Fruit fly (Drosophila melanogaster) whole organism, adult: ENCODE data around the gene CG44002.

Source experiments
- CG11617 ChIP-seq: fragments of 200-800 bp; sonication (Bioruptor generic); optimal IDR thresholded peaks from 2 replicates; lab custom pipeline; 2017; ENCODE audit warnings: mild to moderate bottlenecking, missing biosample characterization, missing genetic modification reagents, missing genetic modification characterization
- CG12768 ChIP-seq: fragments of 200-800 bp; sonication (Bioruptor generic); optimal IDR thresholded peaks from 2 replicates; lab custom pipeline; 2017; ENCODE audit warnings: missing biosample characterization, missing genetic modification characterization, mild to moderate bottlenecking, moderate library complexity, missing genetic modification reagents
- CG14711 ChIP-seq: fragments of 200-800 bp; sonication (Bioruptor generic); optimal IDR thresholded peaks from 2 replicates; lab custom pipeline; 2018; ENCODE audit warnings: missing biosample characterization, mild to moderate bottlenecking, missing genetic modification characterization, moderate library complexity
- CG1620 ChIP-seq: fragments of 200-800 bp; sonication (Bioruptor generic); optimal IDR thresholded peaks from 2 replicates; lab custom pipeline; 2016; ENCODE audit warnings: missing biosample characterization, missing genetic modification characterization
- CG33017 ChIP-seq: fragments of 200-800 bp; sonication (Bioruptor generic); optimal IDR thresholded peaks from 2 replicates; lab custom pipeline; 2018; ENCODE audit warnings: missing biosample characterization, mild to moderate bottlenecking, missing genetic modification characterization, moderate library complexity
- CG5204 ChIP-seq: fragments of 200-800 bp; sonication (Bioruptor generic); optimal IDR thresholded peaks from 2 replicates; lab custom pipeline; 2016; ENCODE audit warnings: missing biosample characterization, missing genetic modification characterization
- CG7045 ChIP-seq: fragments of 200-800 bp; sonication (Bioruptor generic); optimal IDR thresholded peaks from 2 replicates; lab custom pipeline; 2017; ENCODE audit warnings: missing biosample characterization, mild to moderate bottlenecking, missing genetic modification characterization
- CG7101 ChIP-seq: fragments of 200-800 bp; sonication (Bioruptor generic); optimal IDR thresholded peaks from 2 replicates; lab custom pipeline; 2018; ENCODE audit warnings: missing biosample characterization, mild to moderate bottlenecking, missing genetic modification characterization, moderate library complexity
- Clk ChIP-seq: fragments of 200-800 bp; sonication (Bioruptor generic); optimal IDR thresholded peaks from 2 replicates; lab custom pipeline; 2017; ENCODE audit warnings: missing biosample characterization, missing genetic modification characterization
- Crg-1 ChIP-seq: fragments of 200-800 bp; sonication (Bioruptor generic); optimal IDR thresholded peaks from 2 replicates; lab custom pipeline; 2016; ENCODE audit warnings: missing biosample characterization, missing genetic modification characterization
- Hr96 ChIP-seq: fragments of 200-800 bp; sonication (Bioruptor generic); optimal IDR thresholded peaks from 2 replicates; lab custom pipeline; 2016; ENCODE audit warnings: missing biosample characterization, missing genetic modification characterization
- Mnt ChIP-seq: fragments of 200-800 bp; sonication (Bioruptor generic); optimal IDR thresholded peaks from 2 replicates; lab custom pipeline; 2016; ENCODE audit warnings: missing biosample characterization, mild to moderate bottlenecking, missing genetic modification characterization
- bab1 ChIP-seq: fragments of 200-800 bp; sonication (Bioruptor generic); optimal IDR thresholded peaks from 3 replicates; lab custom pipeline; 2019; ENCODE audit warnings: missing biosample characterization, mild to moderate bottlenecking, missing genetic modification characterization, moderate library complexity
- cic ChIP-seq: fragments of 200-800 bp; sonication (Bioruptor generic); optimal IDR thresholded peaks from 2 replicates; lab custom pipeline; 2017; ENCODE audit warnings: missing biosample characterization, mild to moderate bottlenecking, missing genetic modification characterization, moderate library complexity
- cnc ChIP-seq, 2 experiments: fragments of >200 bp; optimal IDR thresholded peaks; 2 replicates each; lab custom pipeline; 2017
- kay ChIP-seq: fragments of 200-800 bp; sonication (Bioruptor generic); peaks from one replicate; lab custom pipeline; 2016; ENCODE audit warnings: missing biosample characterization, missing genetic modification characterization, borderline replicate concordance
- ovo ChIP-seq: fragments of 200-800 bp; sonication (Bioruptor generic); optimal IDR thresholded peaks from 2 replicates; lab custom pipeline; 2016; ENCODE audit warnings: missing biosample characterization, missing genetic modification characterization
- pad ChIP-seq: fragments of 200-800 bp; sonication (Bioruptor generic); optimal IDR thresholded peaks from 3 replicates; lab custom pipeline; 2017; ENCODE audit warnings: missing biosample characterization, missing genetic modification characterization, mild to moderate bottlenecking, moderate library complexity, missing genetic modification reagents
- tj ChIP-seq: fragments of 200-800 bp; sonication (Bioruptor generic); optimal IDR thresholded peaks from 3 replicates; lab custom pipeline; 2017; ENCODE audit warnings: missing biosample characterization, mild to moderate bottlenecking, missing genetic modification characterization, moderate library complexity
- toe ChIP-seq: fragments of 200-800 bp; sonication (Bioruptor generic); optimal IDR thresholded peaks from 2 replicates; lab custom pipeline; 2016; ENCODE audit warnings: missing biosample characterization, missing genetic modification characterization

The CG44002 gene

DNA sequence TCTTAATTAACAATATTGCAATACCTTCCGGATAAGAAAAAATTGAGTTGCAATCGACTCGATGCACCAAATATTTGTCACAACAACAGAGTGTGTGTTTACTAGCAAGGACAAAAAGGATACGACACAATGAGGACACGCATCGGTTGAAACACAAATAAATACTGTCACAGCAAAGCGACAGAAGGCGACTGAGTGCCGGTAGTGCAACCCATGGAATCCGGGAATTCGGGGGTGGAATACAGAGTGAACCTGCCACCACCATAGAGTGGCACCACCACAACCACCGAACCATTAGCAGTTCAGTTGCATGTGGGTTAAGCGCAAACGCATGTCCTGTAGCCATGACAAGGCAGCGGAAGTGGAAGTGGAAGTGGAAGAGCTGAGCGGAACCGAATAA, 40.5 kb downstream of the CG44002 start:
- TF ChIP-seq bab1 = no peak
- TF ChIP-seq CG1620 (GFP tag; lab: Kevin White, UChicago) = no peak
- no peak for TF ChIP-seq Mnt
- no peak for TF ChIP-seq CG14711 (tag; lab: Kevin White, UChicago)

DNA sequence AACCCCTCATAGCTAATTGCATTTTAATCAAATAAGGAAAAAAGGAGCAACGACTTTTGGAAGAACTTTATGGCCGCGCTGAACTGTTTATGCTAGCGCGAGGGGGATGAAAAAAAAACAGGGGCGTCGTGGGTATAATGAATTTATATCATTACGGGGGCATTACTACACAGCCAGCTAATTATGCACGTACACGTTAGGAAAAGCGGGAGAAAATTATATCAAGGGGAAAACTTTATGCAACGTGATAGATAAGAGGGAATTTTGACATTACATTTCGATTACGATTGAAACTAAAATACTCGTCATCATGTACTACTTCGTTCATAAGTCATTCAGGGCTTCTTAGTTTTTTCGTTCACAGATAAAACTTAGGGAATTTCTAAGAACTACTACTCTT, 42.6 kb downstream of the CG44002 start, which contains the start of gene CG15403:
CG15403 (plus strand) TSS at position 301 of the 400 bp plus-strand sequence.
- TF ChIP-seq Clk (GFP tag; lab: Kevin White, UChicago) = no peak
- no peak for TF ChIP-seq cic (GFP tag; lab: Kevin White, UChicago)
- TF ChIP-seq CG12768 (GFP tag; lab: Kevin White, UChicago) = no peak
- no peak for TF ChIP-seq CG7101 (tag; lab: Kevin White, UChicago)
- TF ChIP-seq kay (GFP tag; lab: Kevin White, UChicago) = no peak
- TF ChIP-seq cnc (optimal IDR thresholded peaks at IDR 0.05; lab: Kevin White, UChicago) = no peak
- TF ChIP-seq toe = no peak
- TF ChIP-seq CG11617 (GFP tag; lab: Kevin White, UChicago) = no peak
- no peak for TF ChIP-seq CG7045 (GFP tag; lab: Kevin White, UChicago)
- no peak for TF ChIP-seq Crg-1 (GFP tag; lab: Kevin White, UChicago)
- no peak for TF ChIP-seq bab1

DNA sequence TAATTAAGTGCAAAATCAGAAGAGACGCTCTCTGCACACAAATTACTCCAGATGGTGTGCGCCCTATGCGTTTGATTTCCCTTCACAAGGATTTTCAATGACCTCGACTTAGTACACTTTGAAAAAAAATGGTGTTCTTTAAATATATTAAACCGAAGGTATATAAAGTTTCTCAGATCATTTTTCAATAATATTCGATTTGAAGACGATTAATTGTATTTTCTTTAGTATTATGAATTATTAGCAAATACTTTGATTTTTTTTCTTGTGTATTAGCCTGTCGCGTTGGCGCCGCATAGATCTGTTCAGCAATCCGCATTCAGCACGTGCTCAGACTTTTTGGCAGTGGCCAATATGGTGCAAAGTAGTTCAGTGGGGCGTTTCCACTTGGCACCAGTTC, 43.1 kb downstream of the CG44002 start:
- no peak for TF ChIP-seq cnc (optimal IDR thresholded peaks at IDR 0.05; lab: Kevin White, UChicago)
- no peak for TF ChIP-seq ovo
- TF ChIP-seq Mnt = no peak
- TF ChIP-seq CG14711 (tag; lab: Kevin White, UChicago) = no peak
- TF ChIP-seq cic (GFP tag; lab: Kevin White, UChicago) = no peak
- no peak for TF ChIP-seq tj (GFP tag; lab: Kevin White, UChicago)
- TF ChIP-seq kay (GFP tag; lab: Kevin White, UChicago) = no peak
- TF ChIP-seq CG33017 (tag; lab: Kevin White, UChicago) = no peak
- TF ChIP-seq CG12768 (GFP tag; lab: Kevin White, UChicago) = no peak
- no peak for TF ChIP-seq Clk (GFP tag; lab: Kevin White, UChicago)
- TF ChIP-seq CG7101 (tag; lab: Kevin White, UChicago) = no peak
- no peak for TF ChIP-seq Hr96 (GFP tag; lab: Kevin White, UChicago)
- no peak for TF ChIP-seq CG11617 (GFP tag; lab: Kevin White, UChicago)
- no peak for TF ChIP-seq toe
- TF ChIP-seq bab1 = no peak
- TF ChIP-seq CG5204 = no peak

DNA sequence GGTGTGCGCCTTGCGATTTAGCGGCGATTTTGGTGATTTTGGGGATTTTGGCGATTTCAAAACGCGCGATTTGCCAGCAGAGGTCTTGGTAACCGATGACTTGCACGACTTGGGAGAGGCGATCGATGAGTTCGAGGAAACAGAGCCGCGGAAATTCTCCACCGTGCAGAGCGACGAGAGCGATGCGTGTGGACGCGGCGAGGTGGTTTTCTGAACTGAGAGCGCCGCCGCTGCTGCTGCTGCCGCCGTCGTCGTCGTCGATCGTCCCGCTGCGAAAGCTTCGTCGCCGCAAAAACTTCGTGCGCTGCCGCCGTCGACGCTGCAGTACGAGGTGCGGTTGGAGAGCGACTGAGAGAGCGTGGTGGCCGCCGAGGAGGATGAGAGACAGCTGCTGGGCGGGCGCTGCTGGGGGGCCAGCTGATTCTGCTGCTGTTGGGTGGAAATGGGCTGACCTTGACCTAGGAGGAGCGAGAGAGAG, 46.4 kb downstream of the CG44002 start:
- TF ChIP-seq cnc (optimal IDR thresholded peaks at IDR 0.05; lab: Kevin White, UChicago) (peak in 1 of 2 experiments; percentile 18), tj (GFP tag; lab: Kevin White, UChicago) (peak; percentile 21), CG1620 (GFP tag; lab: Kevin White, UChicago) (no peak)

DNA sequence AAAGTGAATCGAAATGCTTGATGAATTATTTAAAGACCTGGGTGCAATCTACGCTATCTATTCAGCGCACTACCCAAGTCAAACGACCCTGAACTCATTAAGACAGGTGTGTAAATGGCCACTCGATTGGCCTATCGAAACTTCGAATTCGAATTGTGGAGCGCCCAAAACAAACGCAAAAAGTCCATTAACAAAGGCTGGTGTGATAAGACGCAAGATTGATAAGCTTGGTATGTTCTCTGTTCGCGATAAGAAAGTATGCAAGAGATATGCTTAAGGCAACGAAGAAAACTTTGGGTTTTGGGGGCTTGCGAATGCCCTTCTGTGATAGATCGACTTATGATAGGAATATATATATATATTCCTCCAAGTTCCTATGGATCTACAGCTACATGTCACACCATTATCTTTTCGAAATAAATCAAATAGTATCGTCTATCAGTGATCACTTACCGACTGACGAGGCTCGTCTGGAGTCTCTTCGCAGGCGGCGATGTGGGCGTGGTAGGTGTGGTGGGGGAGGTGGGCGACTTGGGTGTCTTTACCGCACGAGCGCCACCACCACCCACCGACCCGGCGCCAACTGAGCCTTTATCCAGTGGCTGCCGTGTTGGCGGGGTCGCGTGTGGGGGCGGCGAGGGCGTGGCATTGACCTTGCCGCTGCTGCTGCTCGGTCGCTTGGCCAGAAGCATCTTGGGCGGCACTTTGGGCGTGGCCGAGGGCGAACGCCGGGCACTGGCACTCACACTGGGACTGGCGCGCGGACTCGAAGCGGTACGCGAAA, 47.1 kb downstream of the CG44002 start:
- TF ChIP-seq CG5204 = no peak

DNA sequence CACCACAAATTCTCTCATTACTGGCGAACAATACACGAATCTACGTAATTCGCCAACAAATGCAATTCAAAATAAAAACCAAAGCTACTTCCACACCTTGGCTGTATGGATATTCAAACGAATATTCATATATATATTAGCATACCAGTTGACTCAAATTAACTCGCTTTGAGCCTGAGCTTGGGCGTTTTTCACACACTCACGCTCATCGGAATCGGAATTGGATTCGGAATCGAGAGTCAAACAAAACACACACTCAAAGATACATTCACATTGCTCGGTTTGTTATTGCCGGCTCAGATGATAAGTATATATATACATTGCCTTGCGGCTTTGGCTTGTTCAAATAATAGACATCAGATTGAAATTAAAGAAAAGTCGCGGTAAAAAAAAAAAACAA, 48.7 kb downstream of the CG44002 start:
- TF ChIP-seq kay (GFP tag; lab: Kevin White, UChicago) (no peak), Hr96 (GFP tag; lab: Kevin White, UChicago) (no peak), CG14711 (tag; lab: Kevin White, UChicago) (no peak), CG12768 (GFP tag; lab: Kevin White, UChicago) (no peak)

DNA sequence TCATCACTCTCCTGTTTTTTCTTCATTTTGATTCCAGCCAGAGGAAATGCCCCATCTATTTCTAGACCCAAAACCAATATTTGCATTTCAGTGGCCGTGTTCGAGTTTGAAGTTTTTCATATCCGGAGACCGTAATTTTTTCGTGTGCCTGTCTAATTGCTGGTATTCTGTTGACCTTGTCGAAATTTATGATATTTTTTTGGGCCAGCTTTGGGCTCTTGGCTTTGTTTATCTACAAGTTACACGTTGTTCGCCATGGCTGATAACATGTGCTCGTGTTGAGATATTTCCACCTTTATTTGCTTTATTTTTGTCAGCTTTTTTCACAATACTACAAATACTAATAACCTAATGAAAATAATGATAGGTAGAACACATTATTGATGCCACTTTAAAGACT, 49.1 kb downstream of the CG44002 start:
- no peak for TF ChIP-seq Hr96 (GFP tag; lab: Kevin White, UChicago)
- TF ChIP-seq cnc (optimal IDR thresholded peaks at IDR 0.05; lab: Kevin White, UChicago) = no peak
- TF ChIP-seq CG7101 (tag; lab: Kevin White, UChicago) = no peak
- TF ChIP-seq pad (GFP tag; lab: Kevin White, UChicago) = no peak
- TF ChIP-seq Mnt = no peak

DNA sequence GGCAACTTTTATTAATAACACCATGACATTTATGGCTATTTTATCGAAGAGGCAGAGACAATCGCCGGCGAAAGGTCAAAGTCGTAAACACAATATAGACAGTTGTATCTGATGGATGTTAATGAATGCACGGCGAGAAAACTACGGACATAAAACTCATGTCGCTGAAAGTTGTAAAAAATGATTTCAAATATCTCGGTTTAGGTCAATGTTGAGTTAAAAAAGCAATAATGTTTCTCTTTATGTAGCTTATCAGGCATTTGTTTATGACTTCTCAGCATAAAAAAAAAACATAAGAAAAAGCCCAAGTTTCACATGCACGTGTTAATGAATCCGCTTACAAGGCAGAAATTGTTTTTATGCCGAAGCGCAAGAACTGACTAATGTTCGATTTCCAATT, 49.6 kb downstream of the CG44002 start:
- TF ChIP-seq pad (GFP tag; lab: Kevin White, UChicago) = no peak
- no peak for TF ChIP-seq Mnt
- no peak for TF ChIP-seq cnc (optimal IDR thresholded peaks at IDR 0.05; lab: Kevin White, UChicago)
- TF ChIP-seq toe = no peak
- TF ChIP-seq tj (GFP tag; lab: Kevin White, UChicago) = peak; percentile 61
